Worm (Caenorhabditis elegans) whole organism, late embryonic: ENCODE results near the gene taap-1.

ENCODE experiments used
- C38D4.7 ChIP-seq: fragments of 200-800 bp; sonication (Bioruptor generic); optimal IDR thresholded peaks from 2 replicates; lab custom pipeline; 2018; ENCODE audit warnings: mild to moderate bottlenecking, missing genetic modification characterization, moderate library complexity, missing compliant biosample characterization
- F13H6.1 ChIP-seq: sonication (generic microtip); optimal IDR thresholded peaks from 2 replicates; lab custom pipeline; 2016; ENCODE audit warnings: missing genetic modification characterization, missing compliant biosample characterization
- K02D7.2 ChIP-seq: sonication (generic microtip); optimal IDR thresholded peaks from 2 replicates; lab custom pipeline; 2017; ENCODE audit warnings: mild to moderate bottlenecking, missing genetic modification characterization, missing compliant biosample characterization
- T23F11.4 ChIP-seq: fragments of 200-800 bp; sonication (Bioruptor generic); optimal IDR thresholded peaks from 2 replicates; lab custom pipeline; 2018; ENCODE audit warnings: mild to moderate bottlenecking, missing genetic modification characterization, missing compliant biosample characterization
- ahr-1 ChIP-seq: sonication (generic microtip); optimal IDR thresholded peaks from 2 replicates; lab custom pipeline; 2016; ENCODE audit warnings: missing genetic modification characterization, missing compliant biosample characterization
- ama-1 ChIP-seq: fragments of 150-350 bp; optimal IDR thresholded peaks from 2 replicates; lab custom pipeline; 2014
- ceh-14 ChIP-seq: sonication (generic microtip); optimal IDR thresholded peaks from 2 replicates; lab custom pipeline; 2016; ENCODE audit warnings: missing genotype, missing genetic modification characterization, missing compliant biosample characterization
- ceh-19 ChIP-seq: fragments of 200-800 bp; sonication (Bioruptor generic); optimal IDR thresholded peaks from 2 replicates; lab custom pipeline; 2018; ENCODE audit warnings: mild to moderate bottlenecking, missing genetic modification characterization, missing compliant biosample characterization
- ceh-2 ChIP-seq: sonication (generic microtip); optimal IDR thresholded peaks from 2 replicates; lab custom pipeline; 2016; ENCODE audit warnings: missing genotype, missing genetic modification characterization, missing compliant biosample characterization
- ceh-22 ChIP-seq: sonication (generic microtip); optimal IDR thresholded peaks from 2 replicates; lab custom pipeline; 2017; ENCODE audit warnings: missing biosample characterization, missing genetic modification characterization
- ceh-24 ChIP-seq: sonication (generic microtip); optimal IDR thresholded peaks from 2 replicates; lab custom pipeline; 2016; ENCODE audit warnings: mild to moderate bottlenecking, missing genetic modification characterization, missing compliant biosample characterization
- ceh-31 ChIP-seq: sonication (generic microtip); optimal IDR thresholded peaks from 2 replicates; lab custom pipeline; 2016; ENCODE audit warnings: missing genetic modification characterization, missing compliant biosample characterization
- ceh-34 ChIP-seq: sonication (generic microtip); optimal IDR thresholded peaks from 2 replicates; lab custom pipeline; 2016; ENCODE audit warnings: mild to moderate bottlenecking, missing genetic modification characterization, missing compliant biosample characterization
- ceh-6 ChIP-seq: fragments of 200-800 bp; sonication (Bioruptor generic); optimal IDR thresholded peaks from 2 replicates; lab custom pipeline; 2018; ENCODE audit warnings: mild to moderate bottlenecking, missing genetic modification characterization, missing compliant biosample characterization
- ceh-9 ChIP-seq: sonication (generic microtip); optimal IDR thresholded peaks from 2 replicates; lab custom pipeline; 2016; ENCODE audit warnings: mild to moderate bottlenecking, missing genetic modification characterization, inconsistent platforms, missing compliant biosample characterization
- che-1 ChIP-seq: sonication (generic microtip); optimal IDR thresholded peaks from 2 replicates; lab custom pipeline; 2016; ENCODE audit warnings: mild to moderate bottlenecking, missing genetic modification characterization, missing compliant biosample characterization
- dve-1 ChIP-seq: sonication (generic microtip); optimal IDR thresholded peaks from 2 replicates; lab custom pipeline; 2017; ENCODE audit warnings: antibody characterized with exemption, mild to moderate bottlenecking, missing genetic modification characterization, missing compliant biosample characterization
- elt-2 ChIP-seq: sonication (generic microtip); optimal IDR thresholded peaks from 2 replicates; lab custom pipeline; 2016; ENCODE audit warnings: missing genetic modification reagents, missing genetic modification characterization, missing compliant biosample characterization
- elt-4 ChIP-seq: sonication (generic microtip); optimal IDR thresholded peaks from 2 replicates; lab custom pipeline; 2016; ENCODE audit warnings: missing genetic modification characterization, missing compliant biosample characterization
- ets-4 ChIP-seq: sonication (generic microtip); optimal IDR thresholded peaks from 2 replicates; lab custom pipeline; 2016; ENCODE audit warnings: missing genetic modification characterization, missing compliant biosample characterization
- gmeb-2 ChIP-seq: sonication (generic microtip); optimal IDR thresholded peaks from 2 replicates; lab custom pipeline; 2016; ENCODE audit warnings: missing genetic modification characterization, inconsistent platforms, missing compliant biosample characterization
- hlh-13 ChIP-seq: fragments of 200-800 bp; sonication (Bioruptor generic); optimal IDR thresholded peaks from 2 replicates; lab custom pipeline; 2018; ENCODE audit warnings: mild to moderate bottlenecking, missing genetic modification characterization, missing compliant biosample characterization
- hlh-15 ChIP-seq: sonication (generic microtip); optimal IDR thresholded peaks from 2 replicates; lab custom pipeline; 2016; ENCODE audit warnings: missing genetic modification characterization, missing compliant biosample characterization
- hlh-30 ChIP-seq: sonication (generic microtip); optimal IDR thresholded peaks from 2 replicates; lab custom pipeline; 2017; ENCODE audit warnings: antibody characterized with exemption, missing genetic modification characterization, missing compliant biosample characterization; ENCODE audit not compliant: insufficient read depth
- hlh-6 ChIP-seq: sonication (generic microtip); optimal IDR thresholded peaks from 2 replicates; lab custom pipeline; 2016; ENCODE audit warnings: missing genotype, missing genetic modification characterization, missing compliant biosample characterization
- lim-6 ChIP-seq: sonication (generic microtip); optimal IDR thresholded peaks from 2 replicates; lab custom pipeline; 2016; ENCODE audit warnings: missing genetic modification characterization, missing compliant biosample characterization
- mec-3 ChIP-seq: sonication (generic microtip); optimal IDR thresholded peaks from 2 replicates; lab custom pipeline; 2016; ENCODE audit warnings: borderline replicate concordance, missing genetic modification characterization, missing compliant biosample characterization
- nhr-11 ChIP-seq: fragments of 150-350 bp; optimal IDR thresholded peaks from 2 replicates; lab custom pipeline; 2014; ENCODE audit warnings: missing biosample characterization, missing genetic modification characterization
- nhr-232 ChIP-seq: sonication (generic microtip); optimal IDR thresholded peaks from 2 replicates; lab custom pipeline; 2016; ENCODE audit warnings: missing genetic modification characterization, missing compliant biosample characterization
- npax-4 ChIP-seq: sonication (generic microtip); optimal IDR thresholded peaks from 2 replicates; lab custom pipeline; 2016; ENCODE audit warnings: missing genetic modification characterization, missing compliant biosample characterization
- pha-2 ChIP-seq: sonication (generic microtip); optimal IDR thresholded peaks from 2 replicates; lab custom pipeline; 2017; ENCODE audit warnings: mild to moderate bottlenecking, missing genetic modification characterization, missing compliant biosample characterization
- pqm-1 ChIP-seq: sonication (generic microtip); optimal IDR thresholded peaks from 2 replicates; lab custom pipeline; 2016; ENCODE audit warnings: missing genetic modification characterization, missing compliant biosample characterization
- pros-1 ChIP-seq: fragments of 150-350 bp; optimal IDR thresholded peaks from 2 replicates; lab custom pipeline; 2014; ENCODE audit warnings: missing biosample characterization, missing genetic modification reagents, missing genetic modification characterization
- sox-2 ChIP-seq: fragments of 200-800 bp; sonication (Bioruptor generic); IDR thresholded peaks from 2 replicates; pipeline ENCODE4 v1.3.6; 2022; ENCODE audit warnings: missing genetic modification reagents, missing genetic modification characterization, missing compliant biosample characterization
- syd-9 ChIP-seq: sonication (generic microtip); optimal IDR thresholded peaks from 2 replicates; lab custom pipeline; 2016; ENCODE audit warnings: mild to moderate bottlenecking, missing genetic modification characterization, moderate library complexity, missing compliant biosample characterization
- tbx-7 ChIP-seq: sonication (generic microtip); optimal IDR thresholded peaks from 2 replicates; lab custom pipeline; 2016; ENCODE audit warnings: missing genotype, missing genetic modification characterization, missing compliant biosample characterization
- unc-42 ChIP-seq: sonication (generic microtip); optimal IDR thresholded peaks from 2 replicates; lab custom pipeline; 2016; ENCODE audit warnings: missing genotype, missing genetic modification characterization, missing compliant biosample characterization

taap-1 gene

ce11 chrII:8479337-8479736 lies 4.3 kb downstream of the taap-1 start:
- TF ChIP-seq F13H6.1 (tag; lab: Kevin White, UChicago) (no peak), ceh-9 (tag; lab: Kevin White, UChicago) (no peak), dve-1 (tag; lab: Kevin White, UChicago) (no peak), npax-4 (tag; lab: Kevin White, UChicago) (no peak), elt-4 (tag; lab: Kevin White, UChicago) (no peak), ceh-6 (GFP tag; lab: Kevin White, UChicago) (no peak), lim-6 (tag; lab: Kevin White, UChicago) (no peak), C38D4.7 (no peak), T23F11.4 (GFP tag; lab: Kevin White, UChicago) (no peak), che-1 (tag; lab: Kevin White, UChicago) (no peak), ceh-19 (no peak), pros-1 (tag; lab: Kevin White, UChicago) (no peak), hlh-13 (GFP tag; lab: Kevin White, UChicago) (no peak), pqm-1 (no peak), ceh-24 (no peak), sox-2 (GFP tag; lab: Robert Waterston, UW) (no peak)

ce11 chrII:8475306-8475822 lies 8.3 kb downstream of the taap-1 start, which contains the start of the genes M05D6.1 and M05D6.3:
TSS of gene M05D6.1 (minus strand) at chrII:8475406.
TSS of gene M05D6.3 (plus strand) at chrII:8475772.
- no peak for TF ChIP-seq mec-3 (tag; lab: Kevin White, UChicago)
- no peak for TF ChIP-seq npax-4 (tag; lab: Kevin White, UChicago)
- TF ChIP-seq ceh-31 (tag; lab: Kevin White, UChicago), result no peak
- TF ChIP-seq K02D7.2 (tag; lab: Kevin White, UChicago), result no peak
- TF ChIP-seq ceh-2 (tag; lab: Kevin White, UChicago), result no peak
- TF ChIP-seq pha-2 (tag; lab: Kevin White, UChicago), result no peak
- no peak for TF ChIP-seq hlh-6 (tag; lab: Kevin White, UChicago)
- TF ChIP-seq ahr-1 (tag; lab: Kevin White, UChicago), result no peak
- no peak for TF ChIP-seq T23F11.4 (GFP tag; lab: Kevin White, UChicago)
- TF ChIP-seq ets-4, result no peak
- no peak for TF ChIP-seq hlh-15 (tag; lab: Kevin White, UChicago)
- no peak for TF ChIP-seq ceh-34 (tag; lab: Kevin White, UChicago)
- TF ChIP-seq hlh-30 (tag; lab: Kevin White, UChicago), result no peak
- no peak for TF ChIP-seq nhr-11 (tag; lab: Kevin White, UChicago)
- TF ChIP-seq tbx-7 (tag; lab: Kevin White, UChicago), result no peak
- no peak for TF ChIP-seq hlh-13 (GFP tag; lab: Kevin White, UChicago)
- TF ChIP-seq, all 69 proteins: peak for 0

ce11 chrII:8472916-8473315 lies 10.8 kb downstream of the taap-1 start:
- TF ChIP-seq nhr-232 (no peak), npax-4 (tag; lab: Kevin White, UChicago) (no peak), elt-2 (tag; lab: Kevin White, UChicago) (no peak), che-1 (tag; lab: Kevin White, UChicago) (no peak), ets-4 (no peak), hlh-30 (tag; lab: Kevin White, UChicago) (no peak), ahr-1 (tag; lab: Kevin White, UChicago) (no peak), syd-9 (tag; lab: Kevin White, UChicago) (no peak), C38D4.7 (no peak), ama-1 (no peak), ceh-22 (tag; lab: Kevin White, UChicago) (no peak), ceh-14 (tag; lab: Kevin White, UChicago) (no peak)

ce11 chrII:8471139-8471538 lies 12.5 kb downstream of the taap-1 start, which contains the start of gene M05D6.8:
TSS of gene M05D6.8 (minus strand) at chrII:8471239.
- TF ChIP-seq unc-42 (tag; lab: Kevin White, UChicago), result no peak
- TF ChIP-seq nhr-232, result no peak
- no peak for TF ChIP-seq ceh-2 (tag; lab: Kevin White, UChicago)
- no peak for TF ChIP-seq che-1 (tag; lab: Kevin White, UChicago)
- TF ChIP-seq gmeb-2 (tag; lab: Kevin White, UChicago), result no peak
- TF ChIP-seq pqm-1, result no peak
- no peak for TF ChIP-seq ceh-19
- TF ChIP-seq, all 69 proteins: peak for 0
